Worm (Caenorhabditis elegans) whole organism, L1 larva: ENCODE results near the gene F44D12.10.

ENCODE experiments used
- C04F5.9 ChIP-seq: sonication (generic microtip); optimal IDR thresholded peaks from 2 replicates; lab custom pipeline; 2016; ENCODE audit warnings: missing genetic modification characterization, missing compliant biosample characterization
- C34B4.2 ChIP-seq: sonication (generic microtip); optimal IDR thresholded peaks from 2 replicates; lab custom pipeline; 2017; ENCODE audit warnings: mild to moderate bottlenecking, missing genetic modification characterization, missing compliant biosample characterization
- F16B12.6 ChIP-seq: fragments of 150-350 bp; optimal IDR thresholded peaks from 2 replicates; lab custom pipeline; 2014; ENCODE audit warnings: missing biosample characterization, missing genetic modification characterization
- Y116A8C.19 ChIP-seq: sonication (generic microtip); optimal IDR thresholded peaks from 2 replicates; lab custom pipeline; 2016; ENCODE audit warnings: missing compliant biosample characterization, missing genetic modification characterization, borderline replicate concordance
- alr-1 ChIP-seq: fragments of 200-800 bp; sonication (Bioruptor generic); optimal IDR thresholded peaks from 2 replicates; lab custom pipeline; 2018; ENCODE audit warnings: borderline replicate concordance, mild to moderate bottlenecking, missing genetic modification characterization, missing compliant biosample characterization
- aly-2 ChIP-seq: fragments of 150-350 bp; optimal IDR thresholded peaks from 2 replicates; lab custom pipeline; 2014; ENCODE audit warnings: missing biosample characterization, missing genetic modification characterization
- ama-1 ChIP-seq: fragments of 150-350 bp; optimal IDR thresholded peaks from 2 replicates; lab custom pipeline; 2014
- blmp-1 ChIP-seq: fragments of 150-350 bp; optimal IDR thresholded peaks from 2 replicates; lab custom pipeline; 2014; ENCODE audit warnings: missing biosample characterization, missing genetic modification characterization
- ceh-88 ChIP-seq: fragments of 200-800 bp; sonication (Bioruptor generic); IDR thresholded peaks from 2 replicates; pipeline ENCODE4 v1.3.6; 2022; ENCODE audit warnings: missing genetic modification characterization, missing compliant biosample characterization
- ceh-90 ChIP-seq: sonication (generic microtip); optimal IDR thresholded peaks from 2 replicates; lab custom pipeline; 2016; ENCODE audit warnings: missing genetic modification characterization, missing compliant biosample characterization
- dpl-1 ChIP-seq, 3 experiments: fragments of 150-350 bp in 2 of 3; sonication (generic microtip) in 1 of 3; optimal IDR thresholded peaks; 2 replicates each; lab custom pipeline; 2014 to 2017; ENCODE audit warnings: missing biosample characterization in 3 of 3, missing genetic modification characterization in 3 of 3, missing genetic modification reagents in 3 of 3
- egl-27 ChIP-seq, 2 experiments: fragments of 150-350 bp in 1 of 2; sonication (generic microtip); optimal IDR thresholded peaks; 3 replicates each; lab custom pipeline; 2017 to 2018; ENCODE audit warnings: missing biosample characterization in 2 of 2, missing genetic modification characterization in 2 of 2, missing genetic modification reagents in 2 of 2
- elt-2 ChIP-seq: sonication (generic microtip); optimal IDR thresholded peaks from 2 replicates; lab custom pipeline; 2016; ENCODE audit warnings: missing genetic modification characterization, mild to moderate bottlenecking, inconsistent platforms, missing compliant biosample characterization, missing genetic modification reagents
- ets-5 ChIP-seq: fragments of 200-800 bp; sonication (Bioruptor generic); IDR thresholded peaks from 2 replicates; pipeline ENCODE4 v1.3.6; 2022; ENCODE audit warnings: missing genetic modification characterization, missing compliant biosample characterization
- fkh-4 ChIP-seq: sonication (generic microtip); optimal IDR thresholded peaks from 2 replicates; lab custom pipeline; 2016; ENCODE audit warnings: missing compliant biosample characterization, missing genetic modification characterization, borderline replicate concordance
- hlh-4 ChIP-seq: sonication (generic microtip); optimal IDR thresholded peaks from 2 replicates; lab custom pipeline; 2016; ENCODE audit warnings: mild to moderate bottlenecking, missing genetic modification characterization, missing compliant biosample characterization
- irx-1 ChIP-seq: sonication (generic microtip); optimal IDR thresholded peaks from 2 replicates; lab custom pipeline; 2016; ENCODE audit warnings: missing genetic modification characterization, missing compliant biosample characterization
- jun-1 ChIP-seq: fragments of 150-350 bp; optimal IDR thresholded peaks from 2 replicates; lab custom pipeline; 2014; ENCODE audit warnings: missing biosample characterization, missing genetic modification reagents, missing genetic modification characterization
- lin-15B ChIP-seq: fragments of 150-350 bp; sonication (generic microtip); optimal IDR thresholded peaks from 3 replicates; lab custom pipeline; 2014; ENCODE audit warnings: missing biosample characterization, missing genetic modification characterization
- lin-35 ChIP-seq, 2 experiments: fragments of 150-350 bp; optimal IDR thresholded peaks; 2 replicates each; lab custom pipeline; 2014; ENCODE audit warnings: missing biosample characterization in 2 of 2, missing genetic modification characterization in 2 of 2, missing genetic modification reagents in 2 of 2
- lin-39 ChIP-seq: fragments of 150-350 bp; optimal IDR thresholded peaks from 2 replicates; lab custom pipeline; 2014; ENCODE audit warnings: missing biosample characterization, missing genetic modification reagents, missing genetic modification characterization
- lir-3 ChIP-seq: sonication (generic microtip); optimal IDR thresholded peaks from 2 replicates; lab custom pipeline; 2016; ENCODE audit warnings: mild to moderate bottlenecking, missing genetic modification characterization, moderate library complexity, missing compliant biosample characterization; ENCODE audit not compliant: poor library complexity
- lsy-2 ChIP-seq, 2 experiments: fragments of 150-350 bp; optimal IDR thresholded peaks; 2 replicates each; lab custom pipeline; 2014; ENCODE audit warnings: missing biosample characterization in 2 of 2, missing genetic modification characterization in 2 of 2
- mab-9 ChIP-seq: fragments of 200-800 bp; sonication (Bioruptor generic); IDR thresholded peaks from 2 replicates; pipeline ENCODE4 v1.3.6; 2022; ENCODE audit warnings: missing genetic modification reagents, missing genetic modification characterization, missing compliant biosample characterization
- mdl-1 ChIP-seq, 2 experiments: fragments of 150-350 bp; optimal IDR thresholded peaks; 2 replicates each; lab custom pipeline; 2014 to 2017; ENCODE audit warnings: missing biosample characterization in 2 of 2, missing genetic modification characterization in 2 of 2, inconsistent platforms in 1 of 2
- mep-1 ChIP-seq: fragments of 150-350 bp; optimal IDR thresholded peaks from 2 replicates; lab custom pipeline; 2014; ENCODE audit warnings: missing biosample characterization, missing genetic modification characterization
- nhr-19 ChIP-seq: fragments of 200-800 bp; sonication (Bioruptor generic); conservative IDR thresholded peaks from 2 replicates; pipeline ENCODE4 v1.3.6; 2022; ENCODE audit warnings: missing genetic modification characterization, missing compliant biosample characterization
- nhr-237 ChIP-seq: fragments of 150-350 bp; optimal IDR thresholded peaks from 2 replicates; lab custom pipeline; 2014; ENCODE audit warnings: missing biosample characterization, missing genetic modification characterization
- nhr-47 ChIP-seq: sonication (generic microtip); optimal IDR thresholded peaks from 2 replicates; lab custom pipeline; 2016; ENCODE audit warnings: mild to moderate bottlenecking, missing genetic modification characterization, moderate library complexity, missing compliant biosample characterization
- nhr-76 ChIP-seq: sonication (generic microtip); optimal IDR thresholded peaks from 2 replicates; lab custom pipeline; 2017; ENCODE audit warnings: missing biosample characterization, missing genetic modification characterization
- nhr-77 ChIP-seq: fragments of 150-350 bp; optimal IDR thresholded peaks from 2 replicates; lab custom pipeline; 2014; ENCODE audit warnings: missing biosample characterization, missing genetic modification characterization
- nhr-85 ChIP-seq: sonication (generic microtip); peaks from one replicate; lab custom pipeline; 2016; ENCODE audit warnings: missing genetic modification characterization, inconsistent platforms, missing compliant biosample characterization
- pag-3 ChIP-seq: sonication (generic microtip); optimal IDR thresholded peaks from 2 replicates; lab custom pipeline; 2017; ENCODE audit warnings: missing genetic modification characterization, mild to moderate bottlenecking, missing compliant biosample characterization, antibody characterized with exemption, borderline replicate concordance; ENCODE audit not compliant: insufficient read depth
- pax-3 ChIP-seq: fragments of 200-800 bp; sonication (Bioruptor generic); optimal IDR thresholded peaks from 2 replicates; lab custom pipeline; 2018; ENCODE audit warnings: mild to moderate bottlenecking, missing genetic modification characterization, moderate library complexity, missing compliant biosample characterization
- rnt-1 ChIP-seq: sonication (generic microtip); optimal IDR thresholded peaks from 2 replicates; lab custom pipeline; 2016; ENCODE audit warnings: mild to moderate bottlenecking, missing genetic modification characterization, moderate library complexity, missing compliant biosample characterization
- skn-1 ChIP-seq: fragments of 150-350 bp; optimal IDR thresholded peaks from 2 replicates; lab custom pipeline; 2014; ENCODE audit warnings: missing biosample characterization, missing genetic modification characterization
- snpc-4 ChIP-seq: fragments of 150-350 bp; optimal IDR thresholded peaks from 2 replicates; lab custom pipeline; 2014; ENCODE audit warnings: missing biosample characterization, missing genetic modification characterization
- snu-23 ChIP-seq: sonication (generic microtip); optimal IDR thresholded peaks from 2 replicates; lab custom pipeline; 2016; ENCODE audit warnings: missing genetic modification characterization, missing compliant biosample characterization
- sptf-1 ChIP-seq: fragments of 150-350 bp; optimal IDR thresholded peaks from 2 replicates; lab custom pipeline; 2014; ENCODE audit warnings: missing biosample characterization, missing genetic modification characterization
- sup-37 ChIP-seq: fragments of 200-800 bp; sonication (Bioruptor generic); optimal IDR thresholded peaks from 2 replicates; lab custom pipeline; 2018; ENCODE audit warnings: mild to moderate bottlenecking, missing genetic modification characterization, missing compliant biosample characterization
- tbx-2 ChIP-seq: sonication (generic microtip); optimal IDR thresholded peaks from 2 replicates; lab custom pipeline; 2016; ENCODE audit warnings: missing genetic modification characterization, missing compliant biosample characterization
- tlp-1 ChIP-seq: fragments of 150-350 bp; optimal IDR thresholded peaks from 2 replicates; lab custom pipeline; 2014; ENCODE audit warnings: missing biosample characterization, missing genetic modification characterization
- unc-130 ChIP-seq: fragments of 150-350 bp; optimal IDR thresholded peaks from 2 replicates; lab custom pipeline; 2017; ENCODE audit warnings: missing biosample characterization, missing genetic modification characterization, inconsistent platforms
- unc-86 ChIP-seq: sonication (generic microtip); optimal IDR thresholded peaks from 2 replicates; lab custom pipeline; 2016; ENCODE audit warnings: missing genetic modification characterization, missing compliant biosample characterization
- xbp-1 ChIP-seq: sonication (generic microtip); optimal IDR thresholded peaks from 2 replicates; lab custom pipeline; 2016; ENCODE audit warnings: missing genetic modification characterization, missing compliant biosample characterization
- zag-1 ChIP-seq: fragments of 150-350 bp; optimal IDR thresholded peaks from 2 replicates; lab custom pipeline; 2014; ENCODE audit warnings: missing biosample characterization, missing genetic modification characterization
- zip-4 ChIP-seq: fragments of 200-800 bp; sonication (Bioruptor generic); optimal IDR thresholded peaks from 2 replicates; lab custom pipeline; 2018; ENCODE audit warnings: mild to moderate bottlenecking, missing genetic modification characterization, moderate library complexity, missing compliant biosample characterization
- ztf-11 ChIP-seq, 2 experiments: sonication (generic microtip); optimal IDR thresholded peaks; 2 replicates each; lab custom pipeline; 2016 to 2017; ENCODE audit warnings: missing genetic modification characterization in 2 of 2, missing biosample characterization in 1 of 2, missing compliant biosample characterization in 1 of 2
- ztf-4 ChIP-seq: fragments of 150-350 bp; optimal IDR thresholded peaks from 2 replicates; lab custom pipeline; 2014; ENCODE audit warnings: missing biosample characterization, missing genetic modification characterization

The F44D12.10 gene

DNA sequence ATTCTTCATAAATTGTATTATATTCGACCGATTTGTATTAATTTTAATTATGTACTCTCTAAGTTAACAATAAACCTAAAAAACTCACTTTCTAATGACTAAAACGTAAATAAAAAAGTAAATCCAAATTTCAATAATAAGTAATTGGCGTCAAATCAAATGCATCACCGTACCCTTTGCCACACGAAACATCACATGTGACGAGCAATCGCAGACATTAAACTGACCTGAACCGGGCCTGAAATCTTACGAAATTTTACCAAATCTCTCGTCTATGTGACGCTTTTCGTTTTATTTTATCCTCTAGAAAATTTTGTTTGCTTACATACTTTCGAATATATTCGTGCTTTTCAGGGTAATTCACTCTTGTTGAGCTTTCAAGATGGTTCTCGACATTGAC is 33.5 kb downstream of the F44D12.10 start, which contains the start of the genes C47E12.2 and sars-1 (continued):
- TF ChIP-seq unc-130 (tag; lab: Kevin White, UChicago) (no peak), zag-1 (tag; lab: Kevin White, UChicago) (no peak), nhr-19 (no peak), mab-9 (no peak), alr-1 (no peak)

DNA sequence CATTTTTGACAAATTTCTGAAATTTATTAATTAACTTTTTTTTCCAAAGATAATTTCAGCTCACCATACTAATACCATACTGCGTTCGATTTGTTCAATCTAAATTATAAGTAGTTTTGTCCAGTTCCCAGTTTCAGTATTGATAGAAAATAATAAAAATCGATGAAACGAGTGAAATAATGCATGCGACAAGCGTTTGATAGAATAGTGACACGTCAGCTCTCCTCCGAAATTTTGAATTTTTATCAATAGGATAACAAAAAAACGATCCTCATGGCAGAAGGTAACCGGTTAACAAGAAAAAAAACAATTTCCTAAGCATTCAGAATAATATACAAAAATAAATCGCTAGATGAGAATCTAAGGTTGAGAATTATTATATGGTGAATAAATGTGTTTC is 35.1 kb downstream of the F44D12.10 start, which contains the start of gene C47E12.3:
TSS of gene C47E12.3 (minus strand) at position 101 of the 400 bp plus-strand sequence.
- TF ChIP-seq lir-3 (tag; lab: Kevin White, UChicago) (no peak), egl-27 (tag; optimal IDR thresholded peaks at IDR 0.05; lab: Kevin White, UChicago) (no peak), tbx-2 (tag; lab: Kevin White, UChicago) (no peak), ceh-90 (tag; lab: Kevin White, UChicago) (no peak), snpc-4 (tag; lab: Kevin White, UChicago) (no peak), lin-39 (tag; lab: Kevin White, UChicago) (no peak), nhr-76 (no peak), skn-1 (no peak), ets-5 (GFP tag; lab: Robert Waterston, UW) (no peak), nhr-77 (tag; lab: Kevin White, UChicago) (no peak), nhr-85 (no peak), elt-2 (tag; lab: Kevin White, UChicago) (no peak), rnt-1 (tag; lab: Kevin White, UChicago) (no peak), lsy-2 (tag; optimal IDR thresholded peaks at IDR 0.05; lab: Kevin White, UChicago) (no peak), C04F5.9 (tag; lab: Kevin White, UChicago) (no peak), fkh-4 (no peak), aly-2 (tag; lab: Kevin White, UChicago) (no peak), jun-1 (no peak), nhr-237 (no peak), ceh-88 (GFP tag; lab: Robert Waterston, UW) (no peak)
- TF ChIP-seq, all 84 proteins: peak for 0

DNA sequence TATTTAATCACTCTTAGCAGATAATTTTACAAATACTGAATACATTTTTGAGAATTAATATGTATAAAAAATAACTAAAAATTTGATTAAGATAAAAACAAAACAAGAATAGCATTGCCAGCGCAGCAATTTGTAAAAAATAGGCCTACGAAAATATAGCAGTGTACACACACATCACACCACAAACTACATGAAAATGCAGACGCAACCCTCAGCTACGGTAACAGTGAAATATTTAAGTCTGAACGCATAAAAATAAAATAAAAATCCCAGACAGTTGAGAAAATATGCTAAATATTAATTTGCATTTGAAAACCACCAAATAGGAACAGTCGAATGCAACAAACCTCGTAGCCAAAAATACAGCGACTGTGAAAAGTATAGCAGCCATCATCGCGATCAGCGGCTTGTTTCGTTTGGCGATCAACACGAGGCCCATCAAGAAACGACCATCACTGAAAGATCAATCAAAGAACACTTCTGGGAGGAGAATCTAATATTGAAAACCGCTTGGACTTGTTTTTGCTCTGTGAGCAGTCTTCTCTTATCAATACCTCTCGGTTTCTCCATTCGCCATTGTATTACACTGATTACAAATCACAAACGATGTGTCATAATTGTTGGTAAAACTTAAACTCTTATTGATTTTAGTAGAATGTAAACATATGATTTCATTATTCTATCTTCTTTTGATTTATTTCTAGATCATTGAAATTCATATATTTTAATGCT is 38.2 kb downstream of the F44D12.10 start, which contains the start of gene pyp-1:
TSS of gene pyp-1 (minus strand) at position 439 of the 732 bp plus-strand sequence.
- TF ChIP-seq lin-39 (tag; lab: Kevin White, UChicago) (no peak), tbx-2 (tag; lab: Kevin White, UChicago) (no peak), F16B12.6 (tag; lab: Kevin White, UChicago) (peak; percentile 78), pag-3 (tag; lab: Kevin White, UChicago) (no peak), mdl-1 (tag; optimal IDR thresholded peaks at IDR 0.05; lab: Kevin White, UChicago) (peak in 1 of 2 experiments; percentile 28), ama-1 (lab: Kevin White, UChicago) (no peak), unc-86 (tag; lab: Kevin White, UChicago) (no peak), Y116A8C.19 (tag; lab: Kevin White, UChicago) (no peak), blmp-1 (tag; lab: Kevin White, UChicago) (peak; percentile 25), ztf-4 (tag; lab: Kevin White, UChicago) (no peak), lin-35 (GFP tag; optimal IDR thresholded peaks at IDR 0.05; lab: Kevin White, UChicago) (peak; percentile 10 to 14), xbp-1 (tag; lab: Kevin White, UChicago) (peak; percentile 10), mep-1 (tag; lab: Kevin White, UChicago) (peak; percentile 46), zip-4 (no peak), lsy-2 (tag; optimal IDR thresholded peaks at IDR 0.05; lab: Kevin White, UChicago) (peak; percentile 11 to 72), tlp-1 (tag; lab: Kevin White, UChicago) (no peak), hlh-4 (tag; lab: Kevin White, UChicago) (no peak), irx-1 (no peak), ztf-11 (tag; optimal IDR thresholded peaks at IDR 0.05; lab: Kevin White, UChicago) (no peak), nhr-19 (peak; percentile 88), snu-23 (GFP tag; lab: Kevin White, UChicago) (peak; percentile 26), pax-3 (no peak), sup-37 (no peak), nhr-47 (tag; lab: Kevin White, UChicago) (peak; percentile 22), C34B4.2 (tag; lab: Kevin White, UChicago) (no peak), nhr-76 (no peak), sptf-1 (tag; lab: Kevin White, UChicago) (no peak), rnt-1 (tag; lab: Kevin White, UChicago) (peak; percentile 12), lir-3 (tag; lab: Kevin White, UChicago) (no peak), dpl-1 (GFP tag; optimal IDR thresholded peaks at IDR 0.05; lab: Kevin White, UChicago) (peak in 1 of 3 experiments; percentile 41), lin-15B (tag; lab: Kevin White, UChicago) (no peak)
